Worm (Caenorhabditis elegans) whole organism, late embryonic: Measurements from ENCODE around the gene cth-2.
A peak's percentile ranks its signal among the peaks of the same experiment; 100 is the strongest.

Experiments used
- C08G9.2 ChIP-seq: sonication (generic microtip); optimal IDR thresholded peaks from 2 replicates; lab custom pipeline; 2016; ENCODE audit warnings: mild to moderate bottlenecking, missing genetic modification characterization, moderate library complexity, missing compliant biosample characterization
- C38D4.7 ChIP-seq: fragments of 200-800 bp; sonication (Bioruptor generic); optimal IDR thresholded peaks from 2 replicates; lab custom pipeline; 2018; ENCODE audit warnings: mild to moderate bottlenecking, missing genetic modification characterization, moderate library complexity, missing compliant biosample characterization
- F13H6.1 ChIP-seq: sonication (generic microtip); optimal IDR thresholded peaks from 2 replicates; lab custom pipeline; 2016; ENCODE audit warnings: missing genetic modification characterization, missing compliant biosample characterization
- K02D7.2 ChIP-seq: sonication (generic microtip); optimal IDR thresholded peaks from 2 replicates; lab custom pipeline; 2017; ENCODE audit warnings: mild to moderate bottlenecking, missing genetic modification characterization, missing compliant biosample characterization
- Y22D7AL.16 ChIP-seq: sonication (generic microtip); optimal IDR thresholded peaks from 2 replicates; lab custom pipeline; 2016; ENCODE audit warnings: missing genetic modification characterization, missing compliant biosample characterization
- ahr-1 ChIP-seq: sonication (generic microtip); optimal IDR thresholded peaks from 2 replicates; lab custom pipeline; 2016; ENCODE audit warnings: missing genetic modification characterization, missing compliant biosample characterization
- ceh-22 ChIP-seq: sonication (generic microtip); optimal IDR thresholded peaks from 2 replicates; lab custom pipeline; 2017; ENCODE audit warnings: missing biosample characterization, missing genetic modification characterization
- ceh-9 ChIP-seq: sonication (generic microtip); optimal IDR thresholded peaks from 2 replicates; lab custom pipeline; 2016; ENCODE audit warnings: mild to moderate bottlenecking, missing genetic modification characterization, inconsistent platforms, missing compliant biosample characterization
- dve-1 ChIP-seq: sonication (generic microtip); optimal IDR thresholded peaks from 2 replicates; lab custom pipeline; 2017; ENCODE audit warnings: antibody characterized with exemption, mild to moderate bottlenecking, missing genetic modification characterization, missing compliant biosample characterization
- elt-2 ChIP-seq: sonication (generic microtip); optimal IDR thresholded peaks from 2 replicates; lab custom pipeline; 2016; ENCODE audit warnings: missing genetic modification reagents, missing genetic modification characterization, missing compliant biosample characterization
- eyg-1 ChIP-seq: sonication (generic microtip); optimal IDR thresholded peaks from 2 replicates; lab custom pipeline; 2016; ENCODE audit warnings: missing genotype, missing genetic modification characterization, missing compliant biosample characterization
- fkh-6 ChIP-seq: sonication (generic microtip); optimal IDR thresholded peaks from 2 replicates; lab custom pipeline; 2016; ENCODE audit warnings: missing genetic modification characterization, missing compliant biosample characterization
- hlh-13 ChIP-seq: fragments of 200-800 bp; sonication (Bioruptor generic); optimal IDR thresholded peaks from 2 replicates; lab custom pipeline; 2018; ENCODE audit warnings: mild to moderate bottlenecking, missing genetic modification characterization, missing compliant biosample characterization
- lim-6 ChIP-seq: sonication (generic microtip); optimal IDR thresholded peaks from 2 replicates; lab custom pipeline; 2016; ENCODE audit warnings: missing genetic modification characterization, missing compliant biosample characterization
- madf-2 ChIP-seq: sonication (generic microtip); optimal IDR thresholded peaks from 2 replicates; lab custom pipeline; 2017; ENCODE audit warnings: missing genetic modification characterization, missing compliant biosample characterization
- mec-3 ChIP-seq: sonication (generic microtip); optimal IDR thresholded peaks from 2 replicates; lab custom pipeline; 2016; ENCODE audit warnings: borderline replicate concordance, missing genetic modification characterization, missing compliant biosample characterization
- nfya-1 ChIP-seq: sonication (generic microtip); optimal IDR thresholded peaks from 2 replicates; lab custom pipeline; 2017; ENCODE audit warnings: missing genetic modification characterization, mild to moderate bottlenecking, missing compliant biosample characterization, antibody characterized with exemption, moderate library complexity
- odd-2 ChIP-seq: sonication (generic microtip); optimal IDR thresholded peaks from 2 replicates; lab custom pipeline; 2017; ENCODE audit warnings: antibody characterized with exemption, mild to moderate bottlenecking, missing genetic modification characterization, missing compliant biosample characterization
- pag-3 ChIP-seq: sonication (generic microtip); optimal IDR thresholded peaks from 2 replicates; lab custom pipeline; 2016; ENCODE audit warnings: missing compliant biosample characterization, missing genetic modification characterization, borderline replicate concordance
- pat-9 ChIP-seq: fragments of 200-800 bp; sonication (Bioruptor generic); optimal IDR thresholded peaks from 2 replicates; lab custom pipeline; 2018; ENCODE audit warnings: mild to moderate bottlenecking, missing genetic modification characterization, moderate library complexity, missing compliant biosample characterization
- pax-1 ChIP-seq: fragments of 150-350 bp; optimal IDR thresholded peaks from 2 replicates; lab custom pipeline; 2014; ENCODE audit warnings: missing biosample characterization, missing genetic modification characterization
- pha-4 ChIP-seq: fragments of 150-350 bp; optimal IDR thresholded peaks from 2 replicates; lab custom pipeline; 2018; ENCODE audit warnings: missing biosample characterization, missing genetic modification reagents, missing genetic modification characterization
- pros-1 ChIP-seq: fragments of 150-350 bp; optimal IDR thresholded peaks from 2 replicates; lab custom pipeline; 2014; ENCODE audit warnings: missing biosample characterization, missing genetic modification reagents, missing genetic modification characterization
- rnt-1 ChIP-seq: sonication (generic microtip); optimal IDR thresholded peaks from 2 replicates; lab custom pipeline; 2016; ENCODE audit warnings: missing genetic modification characterization, missing compliant biosample characterization
- sox-4 ChIP-seq: sonication (generic microtip); optimal IDR thresholded peaks from 2 replicates; lab custom pipeline; 2017; ENCODE audit warnings: mild to moderate bottlenecking, missing genetic modification characterization, inconsistent platforms, missing compliant biosample characterization
- syd-9 ChIP-seq: sonication (generic microtip); optimal IDR thresholded peaks from 2 replicates; lab custom pipeline; 2016; ENCODE audit warnings: mild to moderate bottlenecking, missing genetic modification characterization, moderate library complexity, missing compliant biosample characterization
- tbx-2 ChIP-seq: sonication (generic microtip); optimal IDR thresholded peaks from 2 replicates; lab custom pipeline; 2016; ENCODE audit warnings: missing genetic modification characterization, missing compliant biosample characterization
- unc-42 ChIP-seq: sonication (generic microtip); optimal IDR thresholded peaks from 2 replicates; lab custom pipeline; 2016; ENCODE audit warnings: missing genotype, missing genetic modification characterization, missing compliant biosample characterization

cth-2 gene

DNA sequence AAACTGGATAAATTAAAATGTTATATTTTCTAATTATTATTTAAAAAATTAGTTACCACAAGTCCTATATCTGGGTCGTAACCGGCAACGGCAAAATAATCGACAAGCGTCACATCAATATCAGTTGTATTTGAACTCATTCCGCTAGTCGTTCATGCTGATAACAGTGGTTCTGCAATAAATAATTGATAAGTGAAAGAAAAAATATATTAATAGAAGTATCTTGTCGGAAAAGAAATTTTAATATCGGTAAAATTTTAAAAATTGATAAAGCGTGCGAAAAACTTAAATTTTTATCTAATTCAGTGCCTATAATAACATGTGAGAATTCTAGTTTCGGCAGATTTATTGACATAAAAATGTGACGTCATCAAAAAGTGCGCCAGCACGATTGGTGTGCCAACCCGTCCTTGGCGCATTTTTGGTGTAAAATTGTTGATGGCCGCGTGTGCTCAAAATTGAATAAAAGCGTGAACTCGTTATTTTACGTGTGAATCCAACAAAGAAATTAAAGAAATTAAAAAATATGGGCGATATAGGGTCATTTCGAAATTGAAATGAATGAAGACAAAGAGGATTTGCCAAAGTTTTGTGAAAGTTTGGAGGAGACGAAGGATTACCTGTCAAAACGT is 35.3 kb downstream of the cth-2 start, which contains the start of the genes lst-6 and lst-5 (continued):
- TF ChIP-seq ceh-9 (tag; lab: Kevin White, UChicago) = no peak
- TF ChIP-seq pax-1 (tag; lab: Kevin White, UChicago) = no peak
- TF ChIP-seq F13H6.1 = no peak
- no peak for TF ChIP-seq ceh-22 (tag; lab: Kevin White, UChicago)
- TF ChIP-seq ahr-1 (tag; lab: Kevin White, UChicago) = no peak
- TF ChIP-seq pros-1 (tag; lab: Kevin White, UChicago) = no peak
- no peak for TF ChIP-seq odd-2 (tag; lab: Kevin White, UChicago)
- TF ChIP-seq hlh-13 (GFP tag; lab: Kevin White, UChicago) = no peak
- TF ChIP-seq fkh-6 (tag; lab: Kevin White, UChicago) = no peak
- no peak for TF ChIP-seq C08G9.2 (tag; lab: Kevin White, UChicago)
- TF ChIP-seq tbx-2 (tag; lab: Kevin White, UChicago) = peak; percentile 58
- peak; percentile 72 for TF ChIP-seq unc-42 (tag; lab: Kevin White, UChicago)
- peak; percentile 45 for TF ChIP-seq nfya-1 (tag; lab: Kevin White, UChicago)
- TF ChIP-seq rnt-1 = no peak
- TF ChIP-seq elt-2 (tag; lab: Kevin White, UChicago) = peak; percentile 86
- TF ChIP-seq dve-1 = peak; percentile 23
- TF ChIP-seq C38D4.7 (GFP tag; lab: Kevin White, UChicago) = no peak
- TF ChIP-seq Y22D7AL.16 (tag; lab: Kevin White, UChicago) = no peak
- no peak for TF ChIP-seq pha-4 (tag; lab: Kevin White, UChicago)
- no peak for TF ChIP-seq eyg-1 (tag; lab: Kevin White, UChicago)
- TF ChIP-seq mec-3 (tag; lab: Kevin White, UChicago) = no peak

ce11 chrII:7012592-7012991 is 45.2 kb downstream of the cth-2 start, which contains the start of gene sqv-7:
Gene sqv-7, minus strand, starts transcription at chrII:7012692.
- TF ChIP-seq pag-3 (tag; lab: Kevin White, UChicago) (no peak), unc-42 (tag; lab: Kevin White, UChicago) (no peak), K02D7.2 (tag; lab: Kevin White, UChicago) (no peak), pat-9 (tag; lab: Kevin White, UChicago) (no peak), nfya-1 (tag; lab: Kevin White, UChicago) (no peak), madf-2 (tag; lab: Kevin White, UChicago) (no peak), lim-6 (tag; lab: Kevin White, UChicago) (no peak), sox-4 (tag; lab: Kevin White, UChicago) (no peak), syd-9 (tag; lab: Kevin White, UChicago) (no peak)
- TF ChIP-seq, all 69 proteins: peak for 0
